Worm (Caenorhabditis elegans) whole organism, L4 larva: ENCODE data around the gene R07E3.4.

ENCODE experiments used
- F44E2.7 ChIP-seq: fragments of 200-800 bp; sonication (Bioruptor generic); IDR thresholded peaks from 2 replicates; pipeline ENCODE4 v2.1.2; 2022; ENCODE audit warnings: missing genetic modification characterization, missing compliant biosample characterization
- ZK337.2 ChIP-seq: fragments of 200-800 bp; sonication (Bioruptor generic); IDR thresholded peaks from 2 replicates; pipeline ENCODE4 v1.3.6; 2022; ENCODE audit warnings: missing genetic modification reagents, missing genetic modification characterization, missing compliant biosample characterization
- ZK546.5 ChIP-seq, 2 experiments: sonication (generic microtip); optimal IDR thresholded peaks; 2 replicates each; lab custom pipeline; 2017; ENCODE audit warnings: missing biosample characterization in 2 of 2, missing genetic modification characterization in 2 of 2
- aha-1 ChIP-seq: fragments of 150-350 bp; peaks from one replicate; lab custom pipeline; 2014; ENCODE audit warnings: missing biosample characterization, missing genetic modification characterization
- ces-1 ChIP-seq: fragments of 150-350 bp; sonication (generic microtip); optimal IDR thresholded peaks from 4 replicates; lab custom pipeline; 2014; ENCODE audit warnings: missing biosample characterization, missing genetic modification reagents, missing genetic modification characterization
- daf-12 ChIP-seq: fragments of 150-350 bp; optimal IDR thresholded peaks from 2 replicates; lab custom pipeline; 2014; ENCODE audit warnings: missing biosample characterization, missing genetic modification reagents, missing genetic modification characterization
- daf-16 ChIP-seq, 3 experiments: sonication (generic microtip); optimal IDR thresholded peaks; 2 replicates each; lab custom pipeline; 2016 to 2017; ENCODE audit warnings: missing genetic modification characterization in 3 of 3, missing genetic modification reagents in 3 of 3, mild to moderate bottlenecking in 2 of 3, missing compliant biosample characterization in 2 of 3, missing biosample characterization in 1 of 3, moderate library complexity in 1 of 3
- dmd-6 ChIP-seq: fragments of 200-800 bp; sonication (Bioruptor generic); IDR thresholded peaks from 2 replicates; pipeline ENCODE4 v1.3.6; 2022; ENCODE audit warnings: missing genetic modification reagents, missing genetic modification characterization, missing compliant biosample characterization
- dmd-8 ChIP-seq: fragments of 200-800 bp; sonication (Bioruptor generic); IDR thresholded peaks from 2 replicates; pipeline ENCODE4 v1.3.6; 2022; ENCODE audit warnings: missing genetic modification characterization, missing compliant biosample characterization
- dmd-9 ChIP-seq: fragments of 200-800 bp; sonication (Bioruptor generic); IDR thresholded peaks from 2 replicates; pipeline ENCODE4 v1.3.6; 2022; ENCODE audit warnings: missing genetic modification reagents, missing genetic modification characterization, missing compliant biosample characterization
- gei-8 ChIP-seq: fragments of 200-800 bp; sonication (Bioruptor generic); optimal IDR thresholded peaks from 2 replicates; lab custom pipeline; 2018; ENCODE audit warnings: mild to moderate bottlenecking, missing genetic modification characterization, missing compliant biosample characterization
- hlh-11 ChIP-seq: fragments of 200-800 bp; sonication (Bioruptor generic); optimal IDR thresholded peaks from 2 replicates; lab custom pipeline; 2018; ENCODE audit warnings: mild to moderate bottlenecking, missing genetic modification characterization, missing compliant biosample characterization
- hlh-30 ChIP-seq: sonication (generic microtip); optimal IDR thresholded peaks from 2 replicates; lab custom pipeline; 2017; ENCODE audit warnings: antibody characterized with exemption, mild to moderate bottlenecking, missing genetic modification characterization, missing compliant biosample characterization; ENCODE audit not compliant: insufficient read depth
- mes-2 ChIP-seq: sonication (generic microtip); optimal IDR thresholded peaks from 2 replicates; lab custom pipeline; 2016; ENCODE audit warnings: missing genotype, mild to moderate bottlenecking, missing genetic modification characterization, missing compliant biosample characterization; ENCODE audit not compliant: poor library complexity, severe bottlenecking
- nhr-11 ChIP-seq: fragments of 150-350 bp; optimal IDR thresholded peaks from 2 replicates; lab custom pipeline; 2014; ENCODE audit warnings: missing biosample characterization, missing genetic modification characterization
- nhr-237 ChIP-seq: sonication (generic microtip); optimal IDR thresholded peaks from 2 replicates; lab custom pipeline; 2017; ENCODE audit warnings: missing biosample characterization, missing genetic modification characterization
- nhr-28 ChIP-seq: fragments of 150-350 bp; optimal IDR thresholded peaks from 2 replicates; lab custom pipeline; 2014; ENCODE audit warnings: missing biosample characterization, missing genetic modification characterization
- nhr-41 ChIP-seq: fragments of 200-800 bp; sonication (Bioruptor generic); IDR thresholded peaks from 2 replicates; pipeline ENCODE4 v1.3.6; 2022; ENCODE audit warnings: missing genetic modification reagents, missing genetic modification characterization, missing compliant biosample characterization
- nhr-42 ChIP-seq: fragments of 200-800 bp; sonication (Bioruptor generic); IDR thresholded peaks from 2 replicates; pipeline ENCODE4 v1.3.6; 2022; ENCODE audit warnings: missing genetic modification characterization, missing compliant biosample characterization
- pqm-1 ChIP-seq: sonication (generic microtip); optimal IDR thresholded peaks from 2 replicates; lab custom pipeline; 2017; ENCODE audit warnings: missing biosample characterization, missing genetic modification characterization
- set-16 ChIP-seq: fragments of 200-800 bp; sonication (Bioruptor generic); IDR thresholded peaks from 2 replicates; pipeline ENCODE4 v1.3.6; 2022; ENCODE audit warnings: missing genetic modification reagents, missing genetic modification characterization, missing compliant biosample characterization
- tag-97 ChIP-seq: fragments of 200-800 bp; sonication (Bioruptor generic); IDR thresholded peaks from 2 replicates; pipeline ENCODE4 v1.3.6; 2022; ENCODE audit warnings: missing genetic modification characterization, missing compliant biosample characterization
- unc-130 ChIP-seq: sonication (generic microtip); optimal IDR thresholded peaks from 2 replicates; lab custom pipeline; 2016; ENCODE audit warnings: missing genetic modification reagents, missing genetic modification characterization, missing compliant biosample characterization
- unc-62 ChIP-seq, 3 experiments: fragments of 150-350 bp in 1 of 3; sonication (generic microtip); optimal IDR thresholded peaks in 2 of 3; peaks in 1 of 3; 1 replicate in 1 of 3; 2 replicates in 2 of 3; lab custom pipeline; 2014 to 2017; ENCODE audit warnings: missing biosample characterization in 3 of 3, missing genetic modification characterization in 3 of 3, missing genetic modification reagents in 3 of 3, missing genotype in 1 of 3
- zag-1 ChIP-seq: fragments of 150-350 bp; optimal IDR thresholded peaks from 2 replicates; lab custom pipeline; 2014; ENCODE audit warnings: missing biosample characterization, missing genetic modification characterization
- ztf-7 ChIP-seq: fragments of 150-350 bp; optimal IDR thresholded peaks from 2 replicates; lab custom pipeline; 2014; ENCODE audit warnings: missing biosample characterization, missing genetic modification characterization

Gene R07E3.4

ce11 chrX:10332035-10332614, 1.0 kb downstream of the R07E3.4 start (continued):
- TF ChIP-seq ZK546.5 (tag; optimal IDR thresholded peaks at IDR 0.05; lab: Kevin White, UChicago) (no peak), unc-130 (GFP tag; lab: Kevin White, UChicago) (no peak), nhr-41 (GFP tag; lab: Robert Waterston, UW) (no peak)

ce11 chrX:10327323-10328022, 5.7 kb downstream of the R07E3.4 start, which contains the start of gene acl-5:
Gene acl-5, minus strand, starts transcription at chrX:10327456.
- TF ChIP-seq mes-2 (tag; lab: Kevin White, UChicago) (peak; percentile 10), F44E2.7 (GFP tag; lab: Robert Waterston, UW) (no peak), ztf-7 (no peak), aha-1 (tag; lab: Kevin White, UChicago) (peak; percentile 83), hlh-11 (tag; lab: Kevin White, UChicago) (peak; percentile 52), dmd-6 (GFP tag; lab: Robert Waterston, UW) (peak; percentile 25), pqm-1 (tag; lab: Kevin White, UChicago) (peak; percentile 21), nhr-28 (tag; lab: Kevin White, UChicago) (peak; percentile 27), ces-1 (no peak), daf-16 (GFP tag; optimal IDR thresholded peaks at IDR 0.05; lab: Kevin White, UChicago) (peak in 1 of 2 experiments; percentile 24), daf-16 (tag; optimal IDR thresholded peaks at IDR 0.05; lab: Kevin White, UChicago) (peak; percentile 52)

ce11 chrX:10321401-10321800, 11.8 kb downstream of the R07E3.4 start:
- TF ChIP-seq nhr-11 (tag; lab: Kevin White, UChicago) (no peak), set-16 (GFP tag; lab: Robert Waterston, UW) (peak; percentile 79), aha-1 (tag; lab: Kevin White, UChicago) (peak; percentile 93)

ce11 chrX:10319653-10320052, 13.5 kb downstream of the R07E3.4 start:
- TF ChIP-seq ZK337.2 (GFP tag; lab: Robert Waterston, UW) (no peak), dmd-8 (GFP tag; lab: Robert Waterston, UW) (no peak), ztf-7 (no peak), dmd-9 (GFP tag; lab: Robert Waterston, UW) (no peak), unc-62 (GFP tag; optimal IDR thresholded peaks at IDR 0.05 in 1 of 2; lab: Kevin White, UChicago) (peak in 1 of 2 experiments; percentile 65), unc-62 (tag; optimal IDR thresholded peaks at IDR 0.05; lab: Kevin White, UChicago) (no peak)

ce11 chrX:10318437-10318836, 14.7 kb downstream of the R07E3.4 start:
- TF ChIP-seq nhr-237 (tag; lab: Kevin White, UChicago) (no peak), aha-1 (tag; lab: Kevin White, UChicago) (peak; percentile 68), dmd-8 (GFP tag; lab: Robert Waterston, UW) (no peak)
- TF ChIP-seq, all 104 proteins: peak for 1

- no peak for TF ChIP-seq tag-97 (GFP tag; lab: Robert Waterston, UW)
- peak in 1 of 2 experiments; percentile 34 for TF ChIP-seq unc-62 (GFP tag; optimal IDR thresholded peaks at IDR 0.05 in 1 of 2; lab: Kevin White, UChicago)
- no peak for TF ChIP-seq unc-62 (tag; optimal IDR thresholded peaks at IDR 0.05; lab: Kevin White, UChicago)
- TF ChIP-seq, all 104 proteins: peak for 1
Observed at ce11 chrX:10317565-10317964, 15.6 kb downstream of the R07E3.4 start, which contains the start of gene R07E3.6. Gene R07E3.6, plus strand, starts transcription at chrX:10317722.

- no peak for TF ChIP-seq hlh-30
- no peak for TF ChIP-seq ZK337.2 (GFP tag; lab: Robert Waterston, UW)
- no peak for TF ChIP-seq nhr-42 (GFP tag; lab: Robert Waterston, UW)
- no peak for TF ChIP-seq daf-12
- TF ChIP-seq gei-8 (GFP tag; lab: Kevin White, UChicago), result no peak
- no peak for TF ChIP-seq zag-1 (tag; lab: Kevin White, UChicago)
- TF ChIP-seq, all 104 proteins: peak for 0
Observed at ce11 chrX:10315905-10316304, 17.2 kb downstream of the R07E3.4 start, which contains the start of gene F41E7.9. Gene F41E7.9, minus strand, starts transcription at chrX:10316005.
